Fruit fly (Drosophila melanogaster) whole organism, embryonic: Measurements from ENCODE around the gene CG15880.

Source experiments
- Antp ChIP-seq: fragments of 200-800 bp; sonication (Bioruptor generic); optimal IDR thresholded peaks from 3 replicates; lab custom pipeline; 2016; ENCODE audit warnings: missing biosample characterization, missing genetic modification characterization
- Bdp1 ChIP-seq: fragments of 200-800 bp; sonication (Bioruptor generic); optimal IDR thresholded peaks from 3 replicates; lab custom pipeline; 2016; ENCODE audit warnings: missing biosample characterization, missing genetic modification characterization
- Blimp-1 ChIP-seq: fragments of 200-800 bp; sonication (Bioruptor generic); optimal IDR thresholded peaks from 3 replicates; lab custom pipeline; 2018; ENCODE audit warnings: missing biosample characterization, missing genetic modification characterization, mild to moderate bottlenecking, moderate library complexity, missing genetic modification reagents
- CG10565 ChIP-seq: fragments of 200-800 bp; sonication (Bioruptor generic); optimal IDR thresholded peaks from 3 replicates; lab custom pipeline; 2016; ENCODE audit warnings: missing biosample characterization, mild to moderate bottlenecking, missing genetic modification characterization
- CG11723 ChIP-seq: fragments of 200-800 bp; sonication (Bioruptor generic); optimal IDR thresholded peaks from 2 replicates; lab custom pipeline; 2017; ENCODE audit warnings: missing biosample characterization, mild to moderate bottlenecking, missing genetic modification characterization
- CG12744 ChIP-seq: fragments of 200-800 bp; sonication (Bioruptor generic); optimal IDR thresholded peaks from 2 replicates; lab custom pipeline; 2016; ENCODE audit warnings: missing biosample characterization, missing genetic modification characterization
- CG13894 ChIP-seq: fragments of 200-800 bp; sonication (Bioruptor generic); optimal IDR thresholded peaks from 3 replicates; lab custom pipeline; 2018; ENCODE audit warnings: missing biosample characterization, mild to moderate bottlenecking, missing genetic modification characterization, moderate library complexity
- CG15514 ChIP-seq: fragments of 200-800 bp; sonication (Bioruptor generic); optimal IDR thresholded peaks from 3 replicates; lab custom pipeline; 2017; ENCODE audit warnings: missing biosample characterization, missing genetic modification characterization, mild to moderate bottlenecking, moderate library complexity, missing genetic modification reagents
- CG1602 ChIP-seq: fragments of 200-800 bp; sonication (Bioruptor generic); optimal IDR thresholded peaks from 3 replicates; lab custom pipeline; 2016; ENCODE audit warnings: missing biosample characterization, missing genetic modification characterization
- CG18764 ChIP-seq: fragments of 200-800 bp; sonication (Bioruptor generic); optimal IDR thresholded peaks from 3 replicates; lab custom pipeline; 2016; ENCODE audit warnings: missing biosample characterization, missing genetic modification characterization
- CG33557 ChIP-seq: fragments of 200-800 bp; sonication (Bioruptor generic); optimal IDR thresholded peaks from 2 replicates; lab custom pipeline; 2019; ENCODE audit warnings: missing biosample characterization, mild to moderate bottlenecking, missing genetic modification characterization, moderate library complexity
- CG3726 ChIP-seq: fragments of 200-800 bp; sonication (Bioruptor generic); IDR thresholded peaks from 3 replicates; pipeline ENCODE4, ENCODE4 v1.3.6; 2022; ENCODE audit warnings: missing biosample characterization, missing genetic modification characterization
- CG4854 ChIP-seq: fragments of 200-800 bp; sonication (Bioruptor generic); optimal IDR thresholded peaks from 2 replicates; lab custom pipeline; 2016; ENCODE audit warnings: missing biosample characterization, missing genetic modification characterization, inconsistent platforms
- CG7987 ChIP-seq: fragments of 200-800 bp; sonication (Bioruptor generic); optimal IDR thresholded peaks from 2 replicates; lab custom pipeline; 2018; ENCODE audit warnings: missing biosample characterization, mild to moderate bottlenecking, missing genetic modification characterization, moderate library complexity
- CG8924 ChIP-seq: fragments of 200-800 bp; optimal IDR thresholded peaks from 3 replicates; lab custom pipeline; 2019; ENCODE audit warnings: missing biosample characterization, mild to moderate bottlenecking, missing genetic modification characterization, moderate library complexity
- CG9797 ChIP-seq: fragments of 200-800 bp; sonication (Bioruptor generic); optimal IDR thresholded peaks from 3 replicates; lab custom pipeline; 2018; ENCODE audit warnings: missing biosample characterization, mild to moderate bottlenecking, missing genetic modification characterization
- Dbx ChIP-seq: fragments of 200-800 bp; sonication (Bioruptor generic); IDR thresholded peaks from 3 replicates; pipeline ENCODE4 v1.3.6; 2022; ENCODE audit warnings: missing biosample characterization, missing genetic modification characterization
- Dref ChIP-seq: fragments of 200-800 bp; sonication (Bioruptor generic); IDR thresholded peaks from 2 replicates; pipeline ENCODE4 v1.3.6; 2022; ENCODE audit warnings: missing biosample characterization, missing genetic modification characterization
- Elba2 ChIP-seq: fragments of 200-800 bp; sonication (Bioruptor generic); optimal IDR thresholded peaks from 3 replicates; lab custom pipeline; 2016; ENCODE audit warnings: missing biosample characterization, missing genetic modification characterization
- HmgD ChIP-seq: fragments of 200-800 bp; sonication (Bioruptor generic); optimal IDR thresholded peaks from 3 replicates; lab custom pipeline; 2016; ENCODE audit warnings: missing biosample characterization, missing genetic modification characterization
- Hr39 ChIP-seq: fragments of >200 bp; optimal IDR thresholded peaks from 2 replicates; lab custom pipeline; 2017
- Jarid2 ChIP-seq: fragments of 200-800 bp; sonication (Bioruptor generic); optimal IDR thresholded peaks from 3 replicates; lab custom pipeline; 2017; ENCODE audit warnings: mild to moderate bottlenecking, missing biosample characterization, missing genetic modification reagents, missing genetic modification characterization
- Lhr ChIP-seq: fragments of 200-800 bp; sonication (Bioruptor generic); optimal IDR thresholded peaks from 3 replicates; lab custom pipeline; 2017; ENCODE audit warnings: mild to moderate bottlenecking, missing biosample characterization, missing genetic modification reagents, missing genetic modification characterization
- NC2α ChIP-seq: fragments of 200-800 bp; sonication (Bioruptor generic); optimal IDR thresholded peaks from 2 replicates; lab custom pipeline; 2016; ENCODE audit warnings: missing biosample characterization, missing genetic modification characterization
- NFAT ChIP-seq: fragments of 200-800 bp; sonication (Bioruptor generic); IDR thresholded peaks from 2 replicates; pipeline ENCODE4 v1.3.6; 2022; ENCODE audit warnings: missing biosample characterization, missing genetic modification characterization
- Nf-YA ChIP-seq: fragments of 200-800 bp; sonication (Bioruptor generic); IDR thresholded peaks from 2 replicates; pipeline ENCODE4 v1.3.6; 2022; ENCODE audit warnings: missing biosample characterization, missing genetic modification characterization
- Nf-YC ChIP-seq: fragments of 200-800 bp; optimal IDR thresholded peaks from 3 replicates; lab custom pipeline; 2019; ENCODE audit warnings: missing biosample characterization, mild to moderate bottlenecking, missing genetic modification characterization, moderate library complexity
- Scr ChIP-seq: fragments of 200-800 bp; sonication (Bioruptor generic); IDR thresholded peaks from 2 replicates; pipeline ENCODE4 v1.3.6; 2022; ENCODE audit warnings: missing biosample characterization, missing genetic modification characterization; ENCODE audit not compliant: partially characterized antibody
- Sin3A ChIP-seq: fragments of >200 bp; optimal IDR thresholded peaks from 2 replicates; lab custom pipeline; 2018
- Stat92E ChIP-seq, 3 experiments: fragments of >200 bp in 2 of 3; fragments of 200-800 bp in 1 of 3; sonication (Bioruptor generic) in 1 of 3; optimal IDR thresholded peaks; 2 replicates each; lab custom pipeline; 2017 to 2019; ENCODE audit warnings: missing biosample characterization in 3 of 3, missing genetic modification characterization in 3 of 3, mild to moderate bottlenecking in 1 of 3, moderate library complexity in 1 of 3
- Vsx1 ChIP-seq: fragments of 200-800 bp; sonication (Bioruptor generic); optimal IDR thresholded peaks from 2 replicates; lab custom pipeline; 2017; ENCODE audit warnings: missing biosample characterization, mild to moderate bottlenecking, missing genetic modification characterization, missing genetic modification reagents
- YL-1 ChIP-seq: fragments of 200-800 bp; sonication (Bioruptor generic); optimal IDR thresholded peaks from 3 replicates; lab custom pipeline; 2017; ENCODE audit warnings: missing biosample characterization, mild to moderate bottlenecking, missing genetic modification characterization
- al ChIP-seq: fragments of 200-800 bp; sonication (Bioruptor generic); IDR thresholded peaks from 2 replicates; pipeline ENCODE4 v1.3.6; 2022; ENCODE audit warnings: missing biosample characterization, missing genetic modification characterization
- ash1 ChIP-seq: fragments of 200-800 bp; sonication (Bioruptor generic); optimal IDR thresholded peaks from 2 replicates; lab custom pipeline; 2018; ENCODE audit warnings: missing biosample characterization, mild to moderate bottlenecking, missing genetic modification characterization
- bcd ChIP-seq: fragments of 200-800 bp; sonication (Bioruptor generic); optimal IDR thresholded peaks from 2 replicates; lab custom pipeline; 2017; ENCODE audit warnings: missing biosample characterization, mild to moderate bottlenecking, missing genetic modification characterization
- bowl ChIP-seq: fragments of 200-800 bp; sonication (Bioruptor generic); IDR thresholded peaks from 2 replicates; pipeline ENCODE4 v1.3.6; 2022; ENCODE audit warnings: missing biosample characterization, missing genetic modification characterization
- br ChIP-seq: fragments of >200 bp; optimal IDR thresholded peaks from 2 replicates; lab custom pipeline; 2017
- chn ChIP-seq: fragments of 200-800 bp; sonication (Bioruptor generic); optimal IDR thresholded peaks from 2 replicates; lab custom pipeline; 2016; ENCODE audit warnings: missing biosample characterization, missing genetic modification characterization
- dati ChIP-seq: fragments of 200-800 bp; sonication (Bioruptor generic); IDR thresholded peaks from 2 replicates; pipeline ENCODE4 v1.3.6; 2022; ENCODE audit warnings: missing biosample characterization, missing genetic modification characterization
- fd102C ChIP-seq: fragments of 200-800 bp; sonication (Bioruptor generic); optimal IDR thresholded peaks from 2 replicates; lab custom pipeline; 2018; ENCODE audit warnings: missing biosample characterization, mild to moderate bottlenecking, missing genetic modification characterization, moderate library complexity
- gcm2 ChIP-seq: fragments of 200-800 bp; sonication (Bioruptor generic); optimal IDR thresholded peaks from 2 replicates; lab custom pipeline; 2016; ENCODE audit warnings: missing biosample characterization, missing genetic modification characterization
- jumu ChIP-seq: fragments of 200-800 bp; sonication (Bioruptor generic); optimal IDR thresholded peaks from 3 replicates; lab custom pipeline; 2016; ENCODE audit warnings: missing biosample characterization, missing genetic modification characterization
- ken ChIP-seq: fragments of 200-800 bp; sonication (Bioruptor generic); IDR thresholded peaks from 3 replicates; pipeline ENCODE4 v1.3.6; 2022; ENCODE audit warnings: missing biosample characterization, missing genetic modification characterization
- oc ChIP-seq: fragments of 200-800 bp; sonication (Bioruptor generic); optimal IDR thresholded peaks from 2 replicates; lab custom pipeline; 2018; ENCODE audit warnings: missing biosample characterization, mild to moderate bottlenecking, missing genetic modification characterization, moderate library complexity
- sens ChIP-seq: fragments of 200-800 bp; sonication (Bioruptor generic); peaks from one replicate; lab custom pipeline; 2016; ENCODE audit warnings: missing biosample characterization, missing genetic modification characterization
- sqz ChIP-seq: fragments of 200-800 bp; sonication (Bioruptor generic); optimal IDR thresholded peaks from 3 replicates; lab custom pipeline; 2018; ENCODE audit warnings: missing biosample characterization, mild to moderate bottlenecking, missing genetic modification characterization
- tio ChIP-seq: fragments of 200-800 bp; sonication (Bioruptor generic); optimal IDR thresholded peaks from 2 replicates; lab custom pipeline; 2017; ENCODE audit warnings: missing biosample characterization, missing genetic modification characterization, inconsistent platforms
- tll ChIP-seq, 2 experiments: fragments of 200-800 bp in 1 of 2; fragments of >200 bp in 1 of 2; sonication (Bioruptor generic) in 1 of 2; optimal IDR thresholded peaks; 2 replicates each; lab custom pipeline; 2017 to 2019; ENCODE audit warnings: missing biosample characterization in 2 of 2, missing genetic modification characterization in 2 of 2, mild to moderate bottlenecking in 1 of 2, moderate library complexity in 1 of 2
- tna ChIP-seq: fragments of 200-800 bp; sonication (Bioruptor generic); IDR thresholded peaks from 2 replicates; pipeline ENCODE4 v1.3.6; 2022; ENCODE audit warnings: missing biosample characterization, missing genetic modification characterization; ENCODE audit not compliant: partially characterized antibody
- trem ChIP-seq: fragments of 200-800 bp; optimal IDR thresholded peaks from 3 replicates; lab custom pipeline; 2019; ENCODE audit warnings: missing biosample characterization, mild to moderate bottlenecking, missing genetic modification characterization, moderate library complexity

CG15880 gene

dm6 chr2L:821242-821985, 3.7 kb upstream of the CG15880 start, which contains the start of gene CG3662 (continued):
- no peak for TF ChIP-seq sqz (GFP tag; lab: Kevin White, UChicago)
- peak; percentile 46 for TF ChIP-seq Sin3A (lab: Kevin White, UChicago)
- no peak for TF ChIP-seq CG8924 (tag; lab: Kevin White, UChicago)
- peak; percentile 89 for TF ChIP-seq CG9797
- TF ChIP-seq NFAT (GFP tag; lab: Robert Waterston, UW): no peak
- TF ChIP-seq ash1: no peak
- no peak for TF ChIP-seq Blimp-1 (GFP tag; lab: Kevin White, UChicago)
- TF ChIP-seq Nf-YC (tag; lab: Kevin White, UChicago): peak; percentile 20
- peak in 1 of 3 experiments; percentile 29 for TF ChIP-seq Stat92E (GFP tag; optimal IDR thresholded peaks at IDR 0.05; lab: Kevin White, UChicago)
- TF ChIP-seq CG4854 (GFP tag; lab: Kevin White, UChicago): no peak
- no peak for TF ChIP-seq Scr
- no peak for TF ChIP-seq Elba2 (GFP tag; lab: Kevin White, UChicago)
- TF ChIP-seq bcd (GFP tag; lab: Kevin White, UChicago): peak; percentile 16
- no peak for TF ChIP-seq Vsx1 (GFP tag; lab: Kevin White, UChicago)
- no peak for TF ChIP-seq NC2α (GFP tag; lab: Kevin White, UChicago)
- no peak for TF ChIP-seq dati
- TF ChIP-seq tll (GFP tag; optimal IDR thresholded peaks at IDR 0.05; lab: Kevin White, UChicago): no peak
- peak; percentile 69 for TF ChIP-seq Lhr
- peak; percentile 17 for TF ChIP-seq chn (GFP tag; lab: Kevin White, UChicago)
- TF ChIP-seq br (lab: Kevin White, UChicago): no peak
- peak; percentile 54 for TF ChIP-seq Dref (GFP tag; lab: Robert Waterston, UW)
- no peak for TF ChIP-seq jumu
- TF ChIP-seq gcm2 (GFP tag; lab: Kevin White, UChicago): no peak
- TF ChIP-seq YL-1: peak; percentile 77
- TF ChIP-seq sens (GFP tag; lab: Kevin White, UChicago): peak; percentile 62
- TF ChIP-seq CG1602 (GFP tag; lab: Kevin White, UChicago): no peak
- TF ChIP-seq tio: no peak
- TF ChIP-seq fd102C (GFP tag; lab: Kevin White, UChicago): no peak
- TF ChIP-seq al: no peak
- no peak for TF ChIP-seq CG11723
- peak; percentile 15 for TF ChIP-seq CG7987 (GFP tag; lab: Kevin White, UChicago)
- no peak for TF ChIP-seq bowl (GFP tag; lab: Robert Waterston, UW)
- TF ChIP-seq CG3726 (GFP tag; lab: Robert Waterston, UW): no peak
- peak; percentile 0 for TF ChIP-seq CG18764 (GFP tag; lab: Kevin White, UChicago)
- peak; percentile 40 for TF ChIP-seq CG13894 (tag; lab: Kevin White, UChicago)
- TF ChIP-seq CG10565 (GFP tag; lab: Kevin White, UChicago): no peak
- peak; percentile 76 for TF ChIP-seq trem (tag; lab: Kevin White, UChicago)
- TF ChIP-seq tna (GFP tag; lab: Robert Waterston, UW): peak; percentile 10; the same call in 1 of the 2 replicates
- peak; percentile 87 for TF ChIP-seq CG15514
- no peak for TF ChIP-seq Jarid2 (GFP tag; lab: Kevin White, UChicago)
- no peak for TF ChIP-seq oc (tag; lab: Kevin White, UChicago)
- peak; percentile 5; the same call in 1 of the 3 replicates for TF ChIP-seq Dbx (GFP tag; lab: Robert Waterston, UW)
- no peak for TF ChIP-seq CG12744 (GFP tag; lab: Kevin White, UChicago)
- no peak for TF ChIP-seq Bdp1
- TF ChIP-seq HmgD (GFP tag; lab: Kevin White, UChicago): no peak
- TF ChIP-seq Hr39 (lab: Kevin White, UChicago): no peak
- no peak for TF ChIP-seq Nf-YA (GFP tag; lab: Robert Waterston, UW)
- TF ChIP-seq Antp (GFP tag; lab: Kevin White, UChicago): no peak
- TF ChIP-seq CG33557: no peak
- TF ChIP-seq ken (GFP tag; lab: Robert Waterston, UW): no peak
